Fruit fly (Drosophila melanogaster): Measurements from ENCODE around the gene nebu.

Gene nebu

DNA sequence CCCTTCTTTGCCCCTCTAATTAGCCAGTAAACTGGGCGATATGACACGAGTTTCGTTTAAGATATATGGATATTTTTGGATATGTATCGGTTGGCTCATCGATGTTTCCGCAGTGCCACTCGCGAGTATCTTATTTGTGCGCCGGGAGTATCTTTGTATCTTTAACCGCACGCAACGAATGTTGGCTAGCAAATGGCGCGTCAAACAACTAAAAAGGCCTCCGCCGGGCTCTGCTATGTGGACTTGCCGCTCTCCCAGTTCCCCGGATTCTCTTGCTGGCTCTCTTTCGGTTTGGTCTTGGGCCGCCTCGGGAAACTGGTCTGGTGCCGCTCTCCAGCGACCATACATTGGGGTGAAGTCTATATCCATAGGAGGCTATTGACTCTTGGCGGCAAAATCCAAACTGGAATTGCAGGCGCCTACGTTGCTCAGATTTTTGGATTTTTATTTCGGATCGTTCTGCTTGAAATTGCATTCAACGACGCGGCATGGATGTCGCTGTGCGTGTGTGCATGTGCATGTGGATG, 10.5 kb downstream of the nebu start (continued):
- peak; percentile 49 for TF ChIP-seq Nf-YC (tag; optimal IDR thresholded peaks at IDR 0.05)
- TF ChIP-seq CG2875 (GFP tag; optimal IDR thresholded peaks at IDR 0.05), result peak; percentile 15
- no peak for TF ChIP-seq disco-r (GFP tag; optimal IDR thresholded peaks at IDR 0.05)
- peak; percentile 36; the same call in 1 of the 2 replicates for TF ChIP-seq seq (GFP tag; IDR thresholded peaks at IDR 0.05)
- TF ChIP-seq zen2 (GFP tag; IDR thresholded peaks at IDR 0.05; ENCODE audit: partially characterized antibody), result 0 out of 3 replicates have a peak, but pooled peaks have one; percentile 43
- TF ChIP-seq Pdp1 (GFP tag; optimal IDR thresholded peaks at IDR 0.05), result peak in 1 of 2 experiments; percentile 20
- TF ChIP-seq phol (tag; optimal IDR thresholded peaks at IDR 0.05), result no peak
- TF ChIP-seq CG7786 (GFP tag; optimal IDR thresholded peaks at IDR 0.05), result no peak
- TF ChIP-seq CG12659 (GFP tag; optimal IDR thresholded peaks at IDR 0.05), result no peak
- TF ChIP-seq bbx (GFP tag; IDR thresholded peaks at IDR 0.05; ENCODE audit: partially characterized antibody), result peak; percentile 58
- TF ChIP-seq CG12769 (tag; optimal IDR thresholded peaks at IDR 0.05), result peak; percentile 83
- TF ChIP-seq row (GFP tag; IDR thresholded peaks at IDR 0.05), result peak; percentile 28; the same call in 1 of the 3 replicates
- TF ChIP-seq Ada2b (GFP tag; IDR thresholded peaks at IDR 0.05), result no peak
- peak; percentile 48 for TF ChIP-seq CG10543 (GFP tag; optimal IDR thresholded peaks at IDR 0.05)
- peak; percentile 12 for TF ChIP-seq CG17385 (GFP tag; optimal IDR thresholded peaks at IDR 0.05)
- TF ChIP-seq ERR (GFP tag; optimal IDR thresholded peaks at IDR 0.05), result peak; percentile 8
- TF ChIP-seq CG6791 (GFP tag; IDR thresholded peaks at IDR 0.05; ENCODE audit: partially characterized antibody), result peak; percentile 49; the same call in 1 of the 3 replicates
- TF ChIP-seq HLHmδ (GFP tag; optimal IDR thresholded peaks at IDR 0.05), result no peak
- TF ChIP-seq zfh2 (GFP tag; optimal IDR thresholded peaks at IDR 0.05), result no peak
- TF ChIP-seq Adf1 (GFP tag; IDR thresholded peaks at IDR 0.05), result peak; percentile 5; the same call in 1 of the 2 replicates
- TF ChIP-seq E2f1 (GFP tag; IDR thresholded peaks at IDR 0.05), result no peak
- TF ChIP-seq bsh (GFP tag; optimal IDR thresholded peaks at IDR 0.05), result peak in 1 of 2 experiments; percentile 29
- peak; percentile 59 for TF ChIP-seq CG13894 (tag; optimal IDR thresholded peaks at IDR 0.05)
- TF ChIP-seq Deaf1 (tag; optimal IDR thresholded peaks at IDR 0.05), result peak; percentile 53
- no peak for TF ChIP-seq dysf (GFP tag; IDR thresholded peaks at IDR 0.05)
- no peak for TF ChIP-seq CG12744 (GFP tag; optimal IDR thresholded peaks at IDR 0.05)
- TF ChIP-seq cato (GFP tag; optimal IDR thresholded peaks at IDR 0.05; ENCODE audit: borderline replicate concordance), result no peak
- no peak for TF ChIP-seq CG10366 (GFP tag; IDR thresholded peaks at IDR 0.05)
- 0 out of 2 replicates have a peak, but pooled peaks have one; percentile 20 for TF ChIP-seq rib (GFP tag; IDR thresholded peaks at IDR 0.05)
- TF ChIP-seq lab (GFP tag; optimal IDR thresholded peaks at IDR 0.05), result peak; percentile 55
- peak; percentile 20 for TF ChIP-seq mirr (GFP tag; optimal IDR thresholded peaks at IDR 0.05)
- peak; percentile 35 for TF ChIP-seq CG13296 (GFP tag; optimal IDR thresholded peaks at IDR 0.05)
- TF ChIP-seq CG10147 (GFP tag; optimal IDR thresholded peaks at IDR 0.05), result peak; percentile 10
- peak; percentile 78; the same call in 2 of the 3 replicates for TF ChIP-seq ci (GFP tag; IDR thresholded peaks at IDR 0.05)
- peak; percentile 8 for TF ChIP-seq BtbVII (GFP tag; optimal IDR thresholded peaks at IDR 0.05)
- TF ChIP-seq CG11504 (tag; optimal IDR thresholded peaks at IDR 0.05), result peak; percentile 76
- TF ChIP-seq HmgZ (tag; optimal IDR thresholded peaks at IDR 0.05), result no peak
- no peak for TF ChIP-seq pan (optimal IDR thresholded peaks at IDR 0.05)
- TF ChIP-seq pan (GFP tag; optimal IDR thresholded peaks at IDR 0.05 in 1 of 2, IDR thresholded peaks at IDR 0.05 in 1 of 2), result peak in 1 of 2 experiments; percentile 24
- TF ChIP-seq bowl (GFP tag; IDR thresholded peaks at IDR 0.05), result no peak
- no peak for TF ChIP-seq wor (GFP tag; IDR thresholded peaks at IDR 0.05)
- peak; percentile 59 for TF ChIP-seq ewg (GFP tag; optimal IDR thresholded peaks at IDR 0.05)
- TF ChIP-seq CG2678 (tag; optimal IDR thresholded peaks at IDR 0.05), result peak; percentile 19
- TF ChIP-seq B-H1 (GFP tag; IDR thresholded peaks at IDR 0.05), result no peak
- TF ChIP-seq CG11456 (GFP tag; IDR thresholded peaks at IDR 0.05), result no peak
- peak; percentile 81 for TF ChIP-seq Med (GFP tag)
- TF ChIP-seq CG12219 (GFP tag; optimal IDR thresholded peaks at IDR 0.05), result no peak
- TF ChIP-seq CG11247 (GFP tag; IDR thresholded peaks at IDR 0.05), result no peak
- peak; percentile 12 for TF ChIP-seq sug (tag; optimal IDR thresholded peaks at IDR 0.05)
